Fruit fly (Drosophila melanogaster) whole organism, embryonic: Measurements from ENCODE around the gene dikar.

Source experiments
- Atf6 ChIP-seq: fragments of 200-800 bp; sonication (Bioruptor generic); IDR thresholded peaks from 2 replicates; pipeline ENCODE4 v1.3.6; 2022; ENCODE audit warnings: missing biosample characterization, missing genetic modification characterization
- Bdp1 ChIP-seq: fragments of 200-800 bp; sonication (Bioruptor generic); optimal IDR thresholded peaks from 3 replicates; lab custom pipeline; 2016; ENCODE audit warnings: missing biosample characterization, missing genetic modification characterization
- CG13287 ChIP-seq: fragments of 200-800 bp; sonication (Bioruptor generic); IDR thresholded peaks from 2 replicates; pipeline ENCODE4 v1.3.6; 2022; ENCODE audit warnings: missing biosample characterization, missing genetic modification characterization; ENCODE audit not compliant: partially characterized antibody
- CG13624 ChIP-seq: fragments of 200-800 bp; sonication (Bioruptor generic); optimal IDR thresholded peaks from 2 replicates; lab custom pipeline; 2016; ENCODE audit warnings: missing biosample characterization, missing genetic modification characterization
- CG17385 ChIP-seq: fragments of 200-800 bp; sonication (Bioruptor generic); optimal IDR thresholded peaks from 3 replicates; lab custom pipeline; 2018; ENCODE audit warnings: missing biosample characterization, mild to moderate bottlenecking, missing genetic modification characterization
- CG18011 ChIP-seq: fragments of 200-800 bp; sonication (Bioruptor generic); optimal IDR thresholded peaks from 2 replicates; lab custom pipeline; 2017; ENCODE audit warnings: missing biosample characterization, missing genetic modification characterization, mild to moderate bottlenecking, moderate library complexity, missing genotype
- CG18262 ChIP-seq: fragments of 200-800 bp; optimal IDR thresholded peaks from 3 replicates; lab custom pipeline; 2019; ENCODE audit warnings: missing biosample characterization, mild to moderate bottlenecking, missing genetic modification characterization, moderate library complexity
- CG31365 ChIP-seq: fragments of 200-800 bp; sonication (Bioruptor generic); optimal IDR thresholded peaks from 2 replicates; lab custom pipeline; 2018; ENCODE audit warnings: missing biosample characterization, mild to moderate bottlenecking, missing genetic modification characterization
- CG5245 ChIP-seq: fragments of 200-800 bp; sonication (Bioruptor generic); optimal IDR thresholded peaks from 3 replicates; lab custom pipeline; 2016; ENCODE audit warnings: missing biosample characterization, missing genetic modification characterization
- CG8281 ChIP-seq: fragments of 200-800 bp; sonication (Bioruptor generic); optimal IDR thresholded peaks from 2 replicates; lab custom pipeline; 2018; ENCODE audit warnings: missing biosample characterization, mild to moderate bottlenecking, missing genetic modification characterization, moderate library complexity
- CG8290 ChIP-seq, 3 experiments: fragments of 200-800 bp; sonication (Bioruptor generic); optimal IDR thresholded peaks; 2 replicates each; lab custom pipeline; 2016 to 2019; ENCODE audit warnings: missing biosample characterization in 3 of 3, missing genetic modification characterization in 3 of 3, mild to moderate bottlenecking in 2 of 3, moderate library complexity in 1 of 3
- Dp ChIP-seq: fragments of 200-800 bp; sonication (Bioruptor generic); optimal IDR thresholded peaks from 2 replicates; lab custom pipeline; 2018; ENCODE audit warnings: missing biosample characterization, mild to moderate bottlenecking, missing genetic modification characterization, moderate library complexity
- Dref ChIP-seq: fragments of 200-800 bp; sonication (Bioruptor generic); IDR thresholded peaks from 2 replicates; pipeline ENCODE4 v1.3.6; 2022; ENCODE audit warnings: missing biosample characterization, missing genetic modification characterization
- Fer2 ChIP-seq: fragments of 200-800 bp; sonication (Bioruptor generic); optimal IDR thresholded peaks from 2 replicates; lab custom pipeline; 2018; ENCODE audit warnings: missing biosample characterization, mild to moderate bottlenecking, missing genetic modification characterization, moderate library complexity
- Fer3 ChIP-seq: fragments of 200-800 bp; sonication (Bioruptor generic); optimal IDR thresholded peaks from 2 replicates; lab custom pipeline; 2018; ENCODE audit warnings: missing biosample characterization, mild to moderate bottlenecking, missing genetic modification characterization, moderate library complexity
- HLH4C ChIP-seq: fragments of 200-800 bp; sonication (Bioruptor generic); IDR thresholded peaks from 3 replicates; pipeline ENCODE4 v1.3.6; 2022; ENCODE audit warnings: missing biosample characterization, missing genetic modification characterization; ENCODE audit not compliant: partially characterized antibody
- MESR4 ChIP-seq: fragments of 200-800 bp; sonication (Bioruptor generic); optimal IDR thresholded peaks from 2 replicates; lab custom pipeline; 2018; ENCODE audit warnings: missing biosample characterization, mild to moderate bottlenecking, missing genetic modification characterization, moderate library complexity
- Neu2 ChIP-seq: fragments of 200-800 bp; sonication (Bioruptor generic); optimal IDR thresholded peaks from 3 replicates; lab custom pipeline; 2016; ENCODE audit warnings: missing biosample characterization, missing genetic modification characterization, borderline replicate concordance
- Nf-YA ChIP-seq: fragments of 200-800 bp; sonication (Bioruptor generic); IDR thresholded peaks from 2 replicates; pipeline ENCODE4 v1.3.6; 2022; ENCODE audit warnings: missing biosample characterization, missing genetic modification characterization
- Rfx ChIP-seq: fragments of 200-800 bp; sonication (Bioruptor generic); IDR thresholded peaks from 2 replicates; pipeline ENCODE4 v1.3.6; 2022; ENCODE audit warnings: missing biosample characterization, missing genetic modification characterization
- Taf1 ChIP-seq: fragments of 200-800 bp; sonication (Bioruptor generic); IDR thresholded peaks from 2 replicates; pipeline ENCODE4 v1.3.6; 2022; ENCODE audit warnings: missing biosample characterization, missing genetic modification characterization
- Xrp1 ChIP-seq: fragments of 200-800 bp; sonication (Bioruptor generic); IDR thresholded peaks from 2 replicates; pipeline ENCODE4 v1.3.6; 2022; ENCODE audit warnings: missing biosample characterization, missing genetic modification characterization
- ase ChIP-seq: fragments of 200-800 bp; sonication (Bioruptor generic); IDR thresholded peaks from 3 replicates; pipeline ENCODE4 v1.3.6; 2022; ENCODE audit warnings: missing biosample characterization, missing genetic modification characterization
- bbx ChIP-seq: fragments of 200-800 bp; sonication (Bioruptor generic); IDR thresholded peaks from 2 replicates; pipeline ENCODE4 v1.3.6; 2022; ENCODE audit warnings: missing biosample characterization, missing genetic modification characterization; ENCODE audit not compliant: partially characterized antibody
- cg ChIP-seq: fragments of 200-800 bp; sonication (Bioruptor generic); optimal IDR thresholded peaks from 3 replicates; lab custom pipeline; 2019; ENCODE audit warnings: missing biosample characterization, mild to moderate bottlenecking, missing genetic modification characterization, moderate library complexity
- corto ChIP-seq: fragments of 200-800 bp; sonication (Bioruptor generic); optimal IDR thresholded peaks from 2 replicates; lab custom pipeline; 2016; ENCODE audit warnings: missing biosample characterization, mild to moderate bottlenecking, missing genetic modification characterization, moderate library complexity
- dmrt11E ChIP-seq: fragments of 200-800 bp; sonication (Bioruptor generic); optimal IDR thresholded peaks from 3 replicates; lab custom pipeline; 2018; ENCODE audit warnings: missing biosample characterization, mild to moderate bottlenecking, missing genetic modification characterization, moderate library complexity
- ewg ChIP-seq: fragments of 200-800 bp; sonication (Bioruptor generic); optimal IDR thresholded peaks from 3 replicates; lab custom pipeline; 2017; ENCODE audit warnings: mild to moderate bottlenecking, missing biosample characterization, missing genetic modification reagents, missing genetic modification characterization
- fu2 ChIP-seq: fragments of 200-800 bp; sonication (Bioruptor generic); optimal IDR thresholded peaks from 2 replicates; lab custom pipeline; 2016; ENCODE audit warnings: missing biosample characterization, missing genetic modification characterization
- gro ChIP-seq: fragments of 200-800 bp; sonication (Bioruptor generic); optimal IDR thresholded peaks from 2 replicates; lab custom pipeline; 2016; ENCODE audit warnings: missing biosample characterization, missing genetic modification characterization
- p53 ChIP-seq: fragments of 200-800 bp; sonication (Bioruptor generic); optimal IDR thresholded peaks from 2 replicates; lab custom pipeline; 2016; ENCODE audit warnings: missing biosample characterization, missing genetic modification characterization
- sens ChIP-seq: fragments of 200-800 bp; sonication (Bioruptor generic); peaks from one replicate; lab custom pipeline; 2016; ENCODE audit warnings: missing biosample characterization, missing genetic modification characterization
- seq ChIP-seq: fragments of 200-800 bp; sonication (Bioruptor generic); IDR thresholded peaks from 2 replicates; pipeline ENCODE4 v1.3.6; 2022; ENCODE audit warnings: missing biosample characterization, missing genetic modification characterization
- unc-4 ChIP-seq: fragments of 200-800 bp; sonication (Bioruptor generic); IDR thresholded peaks from 2 replicates; pipeline ENCODE4 v1.3.6; 2022; ENCODE audit warnings: missing biosample characterization, missing genetic modification characterization; ENCODE audit not compliant: partially characterized antibody
- z ChIP-seq: fragments of 200-800 bp; sonication (Bioruptor generic); IDR thresholded peaks from 3 replicates; pipeline ENCODE4 v1.3.6; 2022; ENCODE audit warnings: missing biosample characterization, missing genetic modification characterization

dikar gene

DNA sequence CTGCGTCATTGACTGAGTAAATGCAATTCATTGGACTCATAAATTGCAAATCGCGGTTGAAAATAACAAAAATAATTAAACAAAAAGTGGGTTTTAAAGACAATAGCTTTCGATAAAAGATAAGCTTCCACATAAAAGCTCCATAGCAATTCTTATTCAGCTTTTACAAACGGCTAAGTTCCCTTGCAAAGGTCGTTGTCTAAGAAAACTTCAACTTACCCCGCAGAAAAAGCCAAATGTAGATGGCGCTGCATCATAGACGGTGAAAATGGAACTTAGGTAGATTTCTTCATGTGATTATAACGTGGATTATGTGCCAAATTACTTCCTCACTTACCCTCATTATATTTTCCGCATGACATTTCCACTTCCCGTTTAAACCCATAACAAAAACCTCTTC is 54.0 kb downstream of the dikar start (continued):
- TF ChIP-seq cg (GFP tag; lab: Kevin White, UChicago) (no peak), CG17385 (GFP tag; lab: Kevin White, UChicago) (no peak), unc-4 (GFP tag; lab: Robert Waterston, UW) (no peak), CG18262 (no peak), corto (GFP tag; lab: Kevin White, UChicago) (no peak), CG13624 (no peak), HLH4C (GFP tag; lab: Robert Waterston, UW) (no peak), Atf6 (GFP tag; lab: Robert Waterston, UW) (no peak), CG18011 (peak; percentile 74), Rfx (no peak), Neu2 (GFP tag; lab: Kevin White, UChicago) (no peak), ewg (no peak), bbx (GFP tag; lab: Robert Waterston, UW) (no peak), p53 (no peak), Bdp1 (GFP tag; lab: Kevin White, UChicago) (no peak), CG31365 (tag; lab: Kevin White, UChicago) (no peak), CG13287 (peak; percentile 37; the same call in 1 of the 2 replicates), fu2 (no peak), Xrp1 (GFP tag; lab: Robert Waterston, UW) (no peak), Dp (GFP tag; lab: Kevin White, UChicago) (no peak), Taf1 (GFP tag; lab: Robert Waterston, UW) (no peak), ase (GFP tag; lab: Robert Waterston, UW) (no peak), seq (GFP tag; lab: Robert Waterston, UW) (no peak), Fer3 (tag; lab: Kevin White, UChicago) (no peak), CG5245 (GFP tag; lab: Kevin White, UChicago) (no peak), dmrt11E (tag; lab: Kevin White, UChicago) (no peak), CG8281 (no peak), Nf-YA (GFP tag; lab: Robert Waterston, UW) (no peak), CG8290 (GFP tag; optimal IDR thresholded peaks at IDR 0.05; lab: Kevin White, UChicago) (no peak), CG8290 (tag; optimal IDR thresholded peaks at IDR 0.05; lab: Kevin White, UChicago) (peak in 1 of 2 experiments; percentile 36), MESR4 (GFP tag; lab: Kevin White, UChicago) (no peak), sens (GFP tag; lab: Kevin White, UChicago) (no peak), Dref (GFP tag; lab: Robert Waterston, UW) (no peak), gro (GFP tag; lab: Kevin White, UChicago) (no peak), z (no peak), Fer2 (tag; lab: Kevin White, UChicago) (no peak)
